Worm (Caenorhabditis elegans): Measurements from ENCODE around the gene rpn-13.

The rpn-13 gene

ce11 chrIII:6374947-6375415 is 33.3 kb upstream of the rpn-13 start, which contains the start of the genes rps-13 and nfx-1 (continued):
- TF ChIP-seq lin-35 (GFP tag; optimal IDR thresholded peaks at IDR 0.05) (peak in 1 of 3 experiments; percentile 50), ztf-3 (GFP tag; optimal IDR thresholded peaks at IDR 0.05) (no peak), die-1 (tag; optimal IDR thresholded peaks at IDR 0.05) (no peak), ccch-3 (GFP tag; optimal IDR thresholded peaks at IDR 0.05) (no peak), lin-40 (tag; optimal IDR thresholded peaks at IDR 0.05) (peak; percentile 45), zfh-2 (GFP tag; conservative IDR thresholded peaks at IDR 0.05) (no peak), madf-6 (GFP tag; IDR thresholded peaks at IDR 0.05) (peak; percentile 64; the same call in 1 of the 2 replicates), lag-1 (GFP tag; IDR thresholded peaks at IDR 0.05) (no peak), repo-1 (tag; optimal IDR thresholded peaks at IDR 0.05) (no peak), D2030.7 (GFP tag; IDR thresholded peaks at IDR 0.05) (peak; percentile 53), let-526 (GFP tag; IDR thresholded peaks at IDR 0.05) (no peak), T07F8.4 (tag; optimal IDR thresholded peaks at IDR 0.05) (no peak), hlh-12 (tag; optimal IDR thresholded peaks at IDR 0.05) (no peak), dox-1 (GFP tag; IDR thresholded peaks at IDR 0.05) (0 out of 2 replicates have a peak, but pooled peaks have one; percentile 8), ama-1 (optimal IDR thresholded peaks at IDR 0.05) (no peak), ama-1 (GFP tag; optimal IDR thresholded peaks at IDR 0.05) (peak in 1 of 2 experiments; percentile 24), B0019.2 (GFP tag; conservative IDR thresholded peaks at IDR 0.05) (no peak), efl-1 (GFP tag; optimal IDR thresholded peaks at IDR 0.05) (peak; percentile 44), F10E7.11 (tag; optimal IDR thresholded peaks at IDR 0.05) (no peak), sdz-38 (tag; optimal IDR thresholded peaks at IDR 0.05) (no peak), B0336.3 (GFP tag; IDR thresholded peaks at IDR 0.05) (no peak), nhr-80 (tag; optimal IDR thresholded peaks at IDR 0.05) (peak; percentile 40), lir-1 (GFP tag; conservative IDR thresholded peaks at IDR 0.05) (no peak), atf-7 (tag; optimal IDR thresholded peaks at IDR 0.05) (no peak), ztf-22 (GFP tag; optimal IDR thresholded peaks at IDR 0.05) (no peak), attf-3 (GFP tag; conservative IDR thresholded peaks at IDR 0.05) (0 out of 2 replicates have a peak, but pooled peaks have one; percentile 19), ets-4 (GFP tag; optimal IDR thresholded peaks at IDR 0.05) (no peak), nfyb-1 (GFP tag; IDR thresholded peaks at IDR 0.05) (peak; percentile 69; the same call in 1 of the 2 replicates), ztf-6 (GFP tag; IDR thresholded peaks at IDR 0.05) (no peak), tbx-9 (tag; optimal IDR thresholded peaks at IDR 0.05; ENCODE audit: borderline replicate concordance) (no peak), cebp-1 (GFP tag; IDR thresholded peaks at IDR 0.05) (peak; percentile 35; the same call in 1 of the 2 replicates), cebp-1 (tag; optimal IDR thresholded peaks at IDR 0.05) (peak; percentile 89), aptf-2 (GFP tag; conservative IDR thresholded peaks at IDR 0.05) (no peak), snpc-4 (GFP tag; optimal IDR thresholded peaks at IDR 0.05) (peak; percentile 23), snpc-4 (tag; optimal IDR thresholded peaks at IDR 0.05) (peak; percentile 15 to 60 (median 42)), madf-3 (GFP tag; IDR thresholded peaks at IDR 0.05) (no peak), ceh-91 (GFP tag; IDR thresholded peaks at IDR 0.05) (no peak), ztf-18 (tag; optimal IDR thresholded peaks at IDR 0.05) (peak; percentile 24), ztf-28 (GFP tag; IDR thresholded peaks at IDR 0.05) (no peak), Y53G8AR.9 (GFP tag; conservative IDR thresholded peaks at IDR 0.05) (no peak), egrh-3 (GFP tag; IDR thresholded peaks at IDR 0.05) (no peak), F52B5.7 (tag; optimal IDR thresholded peaks at IDR 0.05) (no peak), Y95B8A.8 (GFP tag; IDR thresholded peaks at IDR 0.05) (peak; percentile 14; the same call in 1 of the 2 replicates), F33H1.4 (GFP tag; IDR thresholded peaks at IDR 0.05) (peak; percentile 90), egl-44 (GFP tag; IDR thresholded peaks at IDR 0.05) (no peak), Y79H2A.3 (GFP tag; conservative IDR thresholded peaks at IDR 0.05) (no peak), ztf-26 (tag; optimal IDR thresholded peaks at IDR 0.05) (no peak), ceh-27 (GFP tag; optimal IDR thresholded peaks at IDR 0.05) (peak; percentile 61), F22D6.2 (tag; optimal IDR thresholded peaks at IDR 0.05) (no peak), hmg-1.2 (GFP tag; IDR thresholded peaks at IDR 0.05) (peak; percentile 42; the same call in 1 of the 2 replicates)

Data from whole organism, young adult.